Worm (Caenorhabditis elegans): ENCODE data around the gene gasr-8.

gasr-8 gene

ce11 chrV:14685435-14686058, 3.4 kb upstream of the gasr-8 start, which contains the start of gene C47E8.4:
Gene C47E8.4, minus strand, starts transcription at chrV:14685485.
- no peak for TF ChIP-seq ceh-13 (GFP tag; optimal IDR thresholded peaks at IDR 0.05)
- TF ChIP-seq hnd-1 (tag; optimal IDR thresholded peaks at IDR 0.05) = no peak
- no peak for TF ChIP-seq aly-1 (tag; optimal IDR thresholded peaks at IDR 0.05)
- TF ChIP-seq B0310.2 (tag; optimal IDR thresholded peaks at IDR 0.05) = no peak
- TF ChIP-seq tra-4 (tag; optimal IDR thresholded peaks at IDR 0.05) = peak; percentile 57
- TF ChIP-seq ama-1 (optimal IDR thresholded peaks at IDR 0.05) = peak; percentile 66
- no peak for TF ChIP-seq tbx-11 (GFP tag; IDR thresholded peaks at IDR 0.05)
- no peak for TF ChIP-seq ets-7 (tag; optimal IDR thresholded peaks at IDR 0.05)
- TF ChIP-seq scrt-1 (GFP tag; IDR thresholded peaks at IDR 0.05) = no peak
- TF ChIP-seq hmbx-1 (tag; optimal IDR thresholded peaks at IDR 0.05) = no peak
- TF ChIP-seq pes-1 (GFP tag; IDR thresholded peaks at IDR 0.05) = peak; percentile 54; the same call in 1 of the 2 replicates
- peak; percentile 34; the same call in 1 of the 2 replicates for TF ChIP-seq flt-1 (GFP tag; IDR thresholded peaks at IDR 0.05)
- peak; percentile 36 for TF ChIP-seq hmg-4 (GFP tag; optimal IDR thresholded peaks at IDR 0.05)
- TF ChIP-seq tbx-37 (GFP tag; conservative IDR thresholded peaks at IDR 0.05) = peak; percentile 75

DNA sequence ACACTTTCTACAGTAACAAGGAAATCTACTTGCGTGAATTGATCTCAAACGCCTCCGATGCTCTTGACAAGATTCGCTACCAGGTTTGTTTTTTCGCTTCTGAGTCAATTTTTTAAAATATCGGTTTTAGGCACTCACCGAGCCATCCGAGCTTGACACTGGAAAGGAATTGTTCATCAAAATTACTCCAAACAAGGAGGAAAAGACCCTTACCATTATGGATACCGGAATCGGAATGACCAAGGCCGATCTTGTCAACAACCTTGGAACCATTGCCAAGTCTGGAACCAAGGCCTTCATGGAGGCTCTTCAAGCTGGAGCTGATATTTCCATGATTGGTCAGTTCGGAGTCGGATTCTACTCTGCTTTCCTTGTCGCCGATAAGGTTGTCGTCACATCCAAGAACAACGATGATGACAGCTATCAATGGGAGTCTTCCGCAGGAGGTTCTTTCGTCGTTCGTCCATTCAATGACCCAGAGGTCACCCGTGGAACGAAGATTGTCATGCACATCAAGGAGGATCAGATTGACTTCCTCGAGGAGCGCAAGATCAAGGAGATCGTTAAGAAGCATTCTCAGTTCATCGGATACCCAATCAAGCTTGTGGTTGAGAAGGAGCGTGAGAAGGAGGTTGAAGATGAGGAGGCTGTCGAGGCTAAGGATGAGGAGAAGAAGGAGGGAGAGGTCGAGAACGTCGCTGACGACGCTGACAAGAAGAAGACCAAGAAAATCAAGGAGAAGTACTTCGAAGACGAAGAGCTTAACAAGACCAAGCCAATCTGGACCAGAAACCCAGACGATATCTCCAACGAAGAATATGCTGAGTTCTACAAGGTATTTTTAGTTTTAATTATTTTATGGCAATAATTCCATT, 2.4 kb upstream of the gasr-8 start:
- TF ChIP-seq scrt-1 (GFP tag; IDR thresholded peaks at IDR 0.05) (0 out of 2 replicates have a peak, but pooled peaks have one; percentile 39), ceh-13 (GFP tag; optimal IDR thresholded peaks at IDR 0.05) (no peak)

ce11 chrV:14687106-14687964, 1.6 kb upstream of the gasr-8 start:
- TF ChIP-seq flt-1 (GFP tag; IDR thresholded peaks at IDR 0.05) (peak; percentile 26; the same call in 1 of the 2 replicates), scrt-1 (GFP tag; IDR thresholded peaks at IDR 0.05) (0 out of 2 replicates have a peak, but pooled peaks have one; percentile 41), hmg-4 (GFP tag; optimal IDR thresholded peaks at IDR 0.05) (no peak)

- no peak for TF ChIP-seq B0310.2 (tag; optimal IDR thresholded peaks at IDR 0.05)
- TF ChIP-seq ets-7 (tag; optimal IDR thresholded peaks at IDR 0.05) = peak; percentile 30
- no peak for TF ChIP-seq scrt-1 (GFP tag; IDR thresholded peaks at IDR 0.05)
- TF ChIP-seq aly-1 (tag; optimal IDR thresholded peaks at IDR 0.05) = no peak
- TF ChIP-seq ama-1 (optimal IDR thresholded peaks at IDR 0.05) = peak; percentile 58
Measured at ce11 chrV:14688097-14688912, 605 bp upstream of the gasr-8 start, which contains the start of gene C47E8.11. Gene C47E8.11, plus strand, starts transcription at chrV:14688616.

DNA sequence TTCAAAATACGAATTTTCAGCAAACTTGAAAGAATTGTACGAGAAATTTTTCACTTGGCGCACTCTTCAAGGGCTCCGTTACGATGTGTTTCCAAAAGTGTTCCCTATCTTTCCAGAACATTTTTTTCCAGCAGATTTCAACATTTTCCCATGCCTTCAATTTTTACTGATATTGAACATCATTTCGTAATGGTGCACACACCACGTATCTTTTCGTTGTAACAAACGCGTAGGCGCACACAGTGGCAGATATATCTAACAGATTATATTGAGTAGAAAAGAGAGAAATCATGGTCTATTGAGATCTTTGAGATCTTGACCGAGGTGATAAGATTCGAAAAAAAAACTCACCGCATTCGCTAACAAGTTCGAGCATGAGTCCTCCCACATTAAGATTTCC, 6.8 kb downstream of the gasr-8 start:
- TF ChIP-seq tra-4 (tag; optimal IDR thresholded peaks at IDR 0.05) = no peak
- no peak for TF ChIP-seq flt-1 (GFP tag; IDR thresholded peaks at IDR 0.05)
- no peak for TF ChIP-seq aly-1 (tag; optimal IDR thresholded peaks at IDR 0.05)
- TF ChIP-seq B0310.2 (tag; optimal IDR thresholded peaks at IDR 0.05) = no peak
- TF ChIP-seq ceh-36 (tag; optimal IDR thresholded peaks at IDR 0.05) = no peak
- TF ChIP-seq hnd-1 (tag; optimal IDR thresholded peaks at IDR 0.05) = no peak
- TF ChIP-seq ets-7 (tag; optimal IDR thresholded peaks at IDR 0.05) = no peak
- TF ChIP-seq hmg-4 (GFP tag; optimal IDR thresholded peaks at IDR 0.05) = no peak
- TF ChIP-seq tbx-11 (GFP tag; IDR thresholded peaks at IDR 0.05) = no peak
- no peak for TF ChIP-seq pes-1 (GFP tag; IDR thresholded peaks at IDR 0.05)
- TF ChIP-seq tbx-37 (GFP tag; conservative IDR thresholded peaks at IDR 0.05) = no peak
- no peak for TF ChIP-seq ama-1 (optimal IDR thresholded peaks at IDR 0.05)
- no peak for TF ChIP-seq F13C5.2 (tag; optimal IDR thresholded peaks at IDR 0.05)
- TF ChIP-seq scrt-1 (GFP tag; IDR thresholded peaks at IDR 0.05) = no peak
- TF ChIP-seq ceh-13 (GFP tag; optimal IDR thresholded peaks at IDR 0.05) = no peak
- TF ChIP-seq hmbx-1 (tag; optimal IDR thresholded peaks at IDR 0.05) = no peak
- no peak for TF ChIP-seq sea-1 (GFP tag; conservative IDR thresholded peaks at IDR 0.05)

ce11 chrV:14696604-14697307, 7.8 kb downstream of the gasr-8 start, which contains the start of gene unc-112:
Gene unc-112, minus strand, starts transcription at chrV:14696654.
- TF ChIP-seq sea-1 (GFP tag; conservative IDR thresholded peaks at IDR 0.05) = no peak
- 0 out of 2 replicates have a peak, but pooled peaks have one; percentile 12 for TF ChIP-seq tbx-11 (GFP tag; IDR thresholded peaks at IDR 0.05)
- TF ChIP-seq tra-4 (tag; optimal IDR thresholded peaks at IDR 0.05) = no peak
- TF ChIP-seq tbx-37 (GFP tag; conservative IDR thresholded peaks at IDR 0.05) = 0 out of 2 replicates have a peak, but pooled peaks have one; percentile 4
- peak; percentile 91 for TF ChIP-seq hmg-4 (GFP tag; optimal IDR thresholded peaks at IDR 0.05)
- no peak for TF ChIP-seq B0310.2 (tag; optimal IDR thresholded peaks at IDR 0.05)
- no peak for TF ChIP-seq ama-1 (optimal IDR thresholded peaks at IDR 0.05)
- no peak for TF ChIP-seq ceh-13 (GFP tag; optimal IDR thresholded peaks at IDR 0.05)
- TF ChIP-seq ets-7 (tag; optimal IDR thresholded peaks at IDR 0.05) = peak; percentile 45
- TF ChIP-seq ceh-36 (tag; optimal IDR thresholded peaks at IDR 0.05) = no peak
- no peak for TF ChIP-seq hnd-1 (tag; optimal IDR thresholded peaks at IDR 0.05)
- no peak for TF ChIP-seq hmbx-1 (tag; optimal IDR thresholded peaks at IDR 0.05)
- peak; percentile 79 for TF ChIP-seq F13C5.2 (tag; optimal IDR thresholded peaks at IDR 0.05)
- peak; percentile 87 for TF ChIP-seq aly-1 (tag; optimal IDR thresholded peaks at IDR 0.05)
- TF ChIP-seq scrt-1 (GFP tag; IDR thresholded peaks at IDR 0.05) = no peak
- no peak; the same call in 1 of the 2 replicates for TF ChIP-seq pes-1 (GFP tag; IDR thresholded peaks at IDR 0.05)
- no peak for TF ChIP-seq flt-1 (GFP tag; IDR thresholded peaks at IDR 0.05)
